Worm (Caenorhabditis elegans): ENCODE measurements around the gene fbxa-169.

Gene fbxa-169

DNA sequence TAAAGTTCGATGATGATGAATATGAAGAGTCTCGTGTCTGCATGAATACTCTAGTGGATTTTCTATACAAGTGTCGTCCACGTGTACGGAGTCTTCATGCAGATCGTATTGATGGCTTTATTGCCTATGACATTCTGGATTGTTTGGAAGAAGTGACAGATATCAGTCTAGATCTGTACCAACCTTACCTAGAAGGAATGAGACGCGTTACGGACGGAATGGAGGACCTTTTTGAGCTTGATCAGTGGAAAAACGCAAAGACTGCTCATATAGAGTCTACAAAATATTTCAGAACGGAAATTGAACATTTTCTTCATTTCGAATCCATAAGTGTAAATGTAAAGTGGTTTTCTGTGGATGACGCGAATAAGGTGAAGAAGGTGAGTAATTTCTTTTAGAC, at the start of gene fbxa-169:
TSS of gene fbxa-169 (plus strand) at position 301 of the 400 bp plus-strand sequence.
- TF ChIP-seq ceh-88 (GFP tag; IDR thresholded peaks at IDR 0.05): no peak
- TF ChIP-seq jun-1 (tag; optimal IDR thresholded peaks at IDR 0.05): no peak
- no peak for TF ChIP-seq C34B4.2 (tag; optimal IDR thresholded peaks at IDR 0.05)
- TF ChIP-seq mab-9 (GFP tag; IDR thresholded peaks at IDR 0.05): no peak
- no peak for TF ChIP-seq alr-1 (tag; optimal IDR thresholded peaks at IDR 0.05; ENCODE audit: borderline replicate concordance)
- no peak for TF ChIP-seq unc-98 (GFP tag; IDR thresholded peaks at IDR 0.05)
- TF ChIP-seq elt-2 (tag; optimal IDR thresholded peaks at IDR 0.05): no peak
- no peak for TF ChIP-seq snpc-4 (tag; optimal IDR thresholded peaks at IDR 0.05)
- TF ChIP-seq fkh-10 (GFP tag; optimal IDR thresholded peaks at IDR 0.05): no peak
- no peak for TF ChIP-seq hpl-2 (GFP tag; optimal IDR thresholded peaks at IDR 0.05)
- no peak for TF ChIP-seq ceh-8 (GFP tag; optimal IDR thresholded peaks at IDR 0.05)
- no peak for TF ChIP-seq xbp-1 (tag; optimal IDR thresholded peaks at IDR 0.05)
- TF ChIP-seq nhr-19 (GFP tag; conservative IDR thresholded peaks at IDR 0.05): no peak
- no peak for TF ChIP-seq irx-1 (tag; optimal IDR thresholded peaks at IDR 0.05)
- TF ChIP-seq pax-3 (tag; optimal IDR thresholded peaks at IDR 0.05): no peak
- no peak for TF ChIP-seq dsc-1 (tag; optimal IDR thresholded peaks at IDR 0.05)
- TF ChIP-seq pag-3 (tag; optimal IDR thresholded peaks at IDR 0.05; ENCODE audit: borderline replicate concordance, insufficient read depth): no peak
- TF ChIP-seq lir-3 (tag; optimal IDR thresholded peaks at IDR 0.05; ENCODE audit: poor library complexity): no peak
- TF ChIP-seq nhr-12 (tag; optimal IDR thresholded peaks at IDR 0.05): no peak

DNA sequence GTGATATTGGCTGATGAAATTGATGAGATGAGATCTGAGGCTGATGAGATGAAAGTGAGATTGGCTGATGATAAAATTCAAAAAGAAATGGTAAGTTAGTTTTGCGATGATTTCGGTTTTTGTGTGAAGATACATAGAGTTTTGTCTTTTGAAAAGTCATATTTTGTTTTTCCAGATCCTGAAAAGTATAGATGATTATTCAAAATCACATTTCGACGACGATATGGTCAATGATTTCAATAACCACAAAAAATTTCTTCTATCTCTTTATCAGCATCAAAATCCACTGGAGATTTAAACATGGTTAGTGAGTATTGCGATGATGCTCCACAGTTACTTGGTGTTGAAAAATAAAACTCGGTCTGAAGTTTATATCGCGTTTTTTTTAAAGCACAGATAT, 47.4 kb upstream of the fbxa-169 start, which contains the start of gene csp-1:
TSS of gene csp-1 (plus strand) at position 301 of the 400 bp plus-strand sequence.
- TF ChIP-seq alr-1 (tag; optimal IDR thresholded peaks at IDR 0.05; ENCODE audit: borderline replicate concordance) (no peak), efl-1 (optimal IDR thresholded peaks at IDR 0.05) (no peak), efl-1 (GFP tag; optimal IDR thresholded peaks at IDR 0.05 in 1 of 2) (peak in 1 of 2 experiments; percentile 80), nhr-85 (tag) (peak; percentile 29)

DNA sequence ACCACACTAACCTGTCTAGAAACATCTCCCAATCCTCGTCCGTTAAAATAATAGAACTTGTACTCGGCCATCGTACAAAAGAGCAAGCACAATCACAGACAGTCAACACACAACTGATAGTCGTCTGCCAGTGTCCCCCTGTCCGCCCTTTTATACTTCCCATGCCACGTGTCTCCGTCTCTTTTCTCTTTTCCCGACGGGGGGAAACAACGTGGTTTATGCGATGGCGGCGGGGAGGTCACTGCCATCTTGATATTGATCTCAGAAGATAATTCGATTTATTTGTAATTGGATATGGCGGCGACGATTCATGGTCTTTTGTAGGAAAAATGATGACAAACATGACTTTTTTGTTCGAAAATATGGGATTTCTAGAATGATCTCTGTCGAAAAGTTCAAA, 38.7 kb upstream of the fbxa-169 start, which contains the start of gene gst-20:
TSS of gene gst-20 (minus strand) at position 170 of the 400 bp plus-strand sequence.
- TF ChIP-seq lsy-2 (tag; optimal IDR thresholded peaks at IDR 0.05): peak; percentile 18 to 26
- TF ChIP-seq vab-15 (tag; optimal IDR thresholded peaks at IDR 0.05): no peak
- peak; percentile 9 for TF ChIP-seq elt-2 (tag; optimal IDR thresholded peaks at IDR 0.05)
- TF ChIP-seq mdl-1 (tag; optimal IDR thresholded peaks at IDR 0.05): peak; percentile 35 to 92
- no peak for TF ChIP-seq aly-2 (tag; optimal IDR thresholded peaks at IDR 0.05)
- peak in 2 of 3 experiments; percentile 7 to 18 for TF ChIP-seq ceh-82 (tag; optimal IDR thresholded peaks at IDR 0.05)
- no peak for TF ChIP-seq dsc-1 (tag; optimal IDR thresholded peaks at IDR 0.05)
- peak; percentile 30 for TF ChIP-seq xbp-1 (tag; optimal IDR thresholded peaks at IDR 0.05)
- TF ChIP-seq ceh-88 (GFP tag; IDR thresholded peaks at IDR 0.05): no peak
- peak; percentile 63 for TF ChIP-seq snu-23 (GFP tag; optimal IDR thresholded peaks at IDR 0.05)
- no peak for TF ChIP-seq zip-4 (GFP tag; optimal IDR thresholded peaks at IDR 0.05)
- TF ChIP-seq ama-1 (optimal IDR thresholded peaks at IDR 0.05): no peak
- TF ChIP-seq dpl-1 (GFP tag; optimal IDR thresholded peaks at IDR 0.05): peak in 2 of 3 experiments; percentile 11 to 14
- peak; percentile 75 for TF ChIP-seq nhr-90 (tag; optimal IDR thresholded peaks at IDR 0.05; ENCODE audit: poor library complexity)
- peak; percentile 20 for TF ChIP-seq snpc-4 (tag; optimal IDR thresholded peaks at IDR 0.05)
- TF ChIP-seq nhr-47 (tag; optimal IDR thresholded peaks at IDR 0.05): peak; percentile 52
- TF ChIP-seq nhr-85 (tag): peak; percentile 89
- TF ChIP-seq nhr-20 (tag; optimal IDR thresholded peaks at IDR 0.05): peak; percentile 91
- peak in 1 of 2 experiments; percentile 64 for TF ChIP-seq lin-35 (GFP tag; optimal IDR thresholded peaks at IDR 0.05)
- TF ChIP-seq mep-1 (tag; optimal IDR thresholded peaks at IDR 0.05): peak; percentile 57
- peak; percentile 3 to 23 for TF ChIP-seq efl-1 (optimal IDR thresholded peaks at IDR 0.05)
- TF ChIP-seq efl-1 (GFP tag; optimal IDR thresholded peaks at IDR 0.05 in 1 of 2): peak in 1 of 2 experiments; percentile 90
- peak; percentile 66 for TF ChIP-seq tbx-2 (tag; optimal IDR thresholded peaks at IDR 0.05)
- TF ChIP-seq blmp-1 (tag; optimal IDR thresholded peaks at IDR 0.05): peak; percentile 81
- peak; percentile 72 for TF ChIP-seq nhr-71 (tag; optimal IDR thresholded peaks at IDR 0.05)
- TF ChIP-seq pag-3 (tag; optimal IDR thresholded peaks at IDR 0.05; ENCODE audit: borderline replicate concordance, insufficient read depth): peak; percentile 84
- TF ChIP-seq skn-1 (tag; optimal IDR thresholded peaks at IDR 0.05): peak; percentile 61
- TF ChIP-seq nhr-19 (GFP tag; conservative IDR thresholded peaks at IDR 0.05): peak; percentile 19; the same call in 1 of the 2 replicates
- TF ChIP-seq fos-1 (tag; optimal IDR thresholded peaks at IDR 0.05): no peak
- peak in 5 of 6 experiments; percentile 39 to 78 (median 60) for TF ChIP-seq elt-3 (tag; optimal IDR thresholded peaks at IDR 0.05)
- TF ChIP-seq rnt-1 (tag; optimal IDR thresholded peaks at IDR 0.05): peak; percentile 10
- TF ChIP-seq nhr-77 (tag; optimal IDR thresholded peaks at IDR 0.05): peak; percentile 88
- peak; percentile 90 for TF ChIP-seq lin-14 (GFP tag; optimal IDR thresholded peaks at IDR 0.05)
- TF ChIP-seq swsn-7 (tag; optimal IDR thresholded peaks at IDR 0.05): peak; percentile 12

All from whole organism, L1 larva.